Fruit fly (Drosophila melanogaster): ENCODE data around the gene CG5500.
A peak's percentile ranks its signal among the peaks of the same experiment; 100 is the strongest.

CG5500 gene

dm6 chr3R:26875544-26876027 is 844 bp upstream of the CG5500 start, which contains the start of gene Rb97D (continued):
- peak; percentile 43 for TF ChIP-seq CG8319 (GFP tag; optimal IDR thresholded peaks at IDR 0.05)
- TF ChIP-seq CG11902 (GFP tag; optimal IDR thresholded peaks at IDR 0.05) = peak; percentile 52
- peak; percentile 61 for TF ChIP-seq dsx (GFP tag; optimal IDR thresholded peaks at IDR 0.05; ENCODE audit: poor library complexity, severe bottlenecking)
- TF ChIP-seq pdm3 (GFP tag; optimal IDR thresholded peaks at IDR 0.05) = no peak
- peak; percentile 61 for TF ChIP-seq net (GFP tag; optimal IDR thresholded peaks at IDR 0.05)
- TF ChIP-seq Hr4 (GFP tag; optimal IDR thresholded peaks at IDR 0.05) = peak; percentile 78
- peak; percentile 61 for TF ChIP-seq CG3032 (tag; optimal IDR thresholded peaks at IDR 0.05)
- no peak for TF ChIP-seq svp (GFP tag)
- TF ChIP-seq Eip75B (GFP tag; optimal IDR thresholded peaks at IDR 0.05) = peak; percentile 73
- TF ChIP-seq CG11762 (GFP tag; optimal IDR thresholded peaks at IDR 0.05; ENCODE audit: insufficient read depth) = no peak
- TF ChIP-seq fkh (GFP tag; optimal IDR thresholded peaks at IDR 0.05) = peak; percentile 2
- TF ChIP-seq CG16779 (tag; optimal IDR thresholded peaks at IDR 0.05) = no peak
- TF ChIP-seq CG6163 (GFP tag; IDR thresholded peaks at IDR 0.05) = peak; percentile 80
- no peak for TF ChIP-seq Lpt (GFP tag; optimal IDR thresholded peaks at IDR 0.05)
- TF ChIP-seq CG34406 (GFP tag; optimal IDR thresholded peaks at IDR 0.05) = peak; percentile 34
- TF ChIP-seq CG7368 (GFP tag; optimal IDR thresholded peaks at IDR 0.05) = no peak
- TF ChIP-seq CG1621 (tag; optimal IDR thresholded peaks at IDR 0.05) = peak; percentile 36
- TF ChIP-seq Met (GFP tag; optimal IDR thresholded peaks at IDR 0.05) = peak; percentile 72

dm6 chr3R:26876851-26877250 is 421 bp downstream of the CG5500 start:
- TF ChIP-seq Ets21C (GFP tag; optimal IDR thresholded peaks at IDR 0.05) (no peak), fd85E (GFP tag; optimal IDR thresholded peaks at IDR 0.05) (no peak), Sox14 (GFP tag; optimal IDR thresholded peaks at IDR 0.05) (no peak), Sox15 (GFP tag; optimal IDR thresholded peaks at IDR 0.05) (no peak), CG6808 (GFP tag; optimal IDR thresholded peaks at IDR 0.05) (no peak), Hr39 (GFP tag; optimal IDR thresholded peaks at IDR 0.05) (no peak), CG16779 (tag; optimal IDR thresholded peaks at IDR 0.05) (no peak), CG7368 (GFP tag; optimal IDR thresholded peaks at IDR 0.05) (no peak), vri (GFP tag; optimal IDR thresholded peaks at IDR 0.05) (no peak), CG8632 (GFP tag; optimal IDR thresholded peaks at IDR 0.05) (no peak), CG11762 (GFP tag; optimal IDR thresholded peaks at IDR 0.05; ENCODE audit: insufficient read depth) (no peak), CG15336 (GFP tag; IDR thresholded peaks at IDR 0.05) (no peak)

dm6 chr3R:26881121-26881895 is 4.9 kb downstream of the CG5500 start, which contains the start of the genes ro and T48:
Gene ro, minus strand, starts transcription at chr3R:26881171.
Gene T48, plus strand, starts transcription at chr3R:26881734.
- TF ChIP-seq CG7368 (GFP tag; optimal IDR thresholded peaks at IDR 0.05) (no peak), dac (GFP tag; optimal IDR thresholded peaks at IDR 0.05) (no peak), Eip78C (GFP tag) (peak; percentile 47), ss (GFP tag; optimal IDR thresholded peaks at IDR 0.05) (no peak), svp (GFP tag) (no peak), dsx (GFP tag; optimal IDR thresholded peaks at IDR 0.05; ENCODE audit: poor library complexity, severe bottlenecking) (peak; percentile 11), Eip75B (GFP tag; optimal IDR thresholded peaks at IDR 0.05) (peak; percentile 6), vri (GFP tag; optimal IDR thresholded peaks at IDR 0.05) (peak; percentile 23), CG6808 (GFP tag; optimal IDR thresholded peaks at IDR 0.05) (peak; percentile 12), CG6163 (GFP tag; IDR thresholded peaks at IDR 0.05) (peak; percentile 7; the same call in 1 of the 3 replicates), Smox (GFP tag; optimal IDR thresholded peaks at IDR 0.05) (no peak), topi (GFP tag; optimal IDR thresholded peaks at IDR 0.05) (peak; percentile 5), CG1621 (tag; optimal IDR thresholded peaks at IDR 0.05) (peak; percentile 11), esn (GFP tag; optimal IDR thresholded peaks at IDR 0.05) (peak; percentile 32)
